Worm (Caenorhabditis elegans): ENCODE data around the gene M04C3.2.

Gene M04C3.2

DNA sequence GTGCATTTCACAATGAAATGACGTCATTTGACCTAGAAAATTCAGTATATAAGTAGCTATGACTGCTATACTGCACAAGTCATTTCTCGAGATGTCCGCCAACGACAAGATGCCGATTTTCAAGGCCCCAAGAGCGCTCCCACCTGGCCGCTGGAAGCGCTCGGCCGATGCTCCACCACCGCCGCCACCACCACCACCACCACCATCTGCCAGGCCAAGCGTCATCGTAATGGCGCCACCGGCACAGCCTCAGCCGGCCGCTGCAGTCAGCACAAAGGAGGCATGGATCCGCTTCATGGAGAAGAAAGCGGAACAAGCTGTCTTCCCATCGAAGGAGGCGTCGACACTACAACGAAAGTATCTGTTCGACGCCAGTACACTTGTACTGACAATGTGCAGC is 36.6 kb upstream of the M04C3.2 start, which contains the start of gene Y43F8B.28:
Gene Y43F8B.28 (plus strand): TSS at position 59 of the 400 bp plus-strand sequence.
- TF ChIP-seq rpc-1 (optimal IDR thresholded peaks at IDR 0.05) (no peak), rpc-1 (tag; optimal IDR thresholded peaks at IDR 0.05) (no peak), egrh-3 (GFP tag; IDR thresholded peaks at IDR 0.05) (peak; percentile 88), Y53F4B.3 (GFP tag; IDR thresholded peaks at IDR 0.05) (no peak), hrde-1 (tag; optimal IDR thresholded peaks at IDR 0.05; ENCODE audit: borderline replicate concordance) (no peak), Y53G8AR.9 (GFP tag; conservative IDR thresholded peaks at IDR 0.05) (no peak), somi-1 (GFP tag; optimal IDR thresholded peaks at IDR 0.05) (no peak), ztf-3 (GFP tag; optimal IDR thresholded peaks at IDR 0.05) (no peak), akir-1 (GFP tag; optimal IDR thresholded peaks at IDR 0.05) (no peak), C06A6.2 (GFP tag; conservative IDR thresholded peaks at IDR 0.05) (no peak), lin-40 (tag; optimal IDR thresholded peaks at IDR 0.05) (no peak), lin-26 (GFP tag; IDR thresholded peaks at IDR 0.05) (0 out of 2 replicates have a peak, but pooled peaks have one; percentile 10), ztf-26 (tag; optimal IDR thresholded peaks at IDR 0.05) (no peak), bed-1 (GFP tag; IDR thresholded peaks at IDR 0.05) (no peak), T07F8.4 (tag; optimal IDR thresholded peaks at IDR 0.05) (no peak), zfh-2 (GFP tag; conservative IDR thresholded peaks at IDR 0.05) (peak; percentile 87)

DNA sequence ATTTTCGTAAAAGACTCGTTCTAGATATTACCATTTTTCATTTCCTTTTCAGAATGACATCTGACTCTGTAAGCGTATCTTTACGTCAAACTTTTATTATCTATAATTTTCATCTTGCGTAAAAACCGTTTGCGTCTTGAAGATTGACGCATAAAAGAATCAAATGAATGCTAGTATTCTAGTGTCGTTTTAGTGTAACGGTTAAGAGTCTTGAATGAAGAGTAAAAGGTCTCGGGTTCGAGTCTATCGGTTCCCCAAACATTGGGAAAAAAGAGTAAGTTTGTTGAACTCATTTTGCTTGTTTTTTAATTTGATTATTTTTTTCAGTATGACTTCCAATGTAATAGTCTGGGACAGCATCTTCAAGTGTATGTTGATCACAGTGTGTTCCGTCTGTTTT is 35.8 kb upstream of the M04C3.2 start, which contains the start of gene Y43F8B.17:
Gene Y43F8B.17 (plus strand): TSS at position 215 of the 400 bp plus-strand sequence.
- peak; percentile 62 for TF ChIP-seq B0261.1 (tag; optimal IDR thresholded peaks at IDR 0.05)
- TF ChIP-seq tbp1 (GFP tag; optimal IDR thresholded peaks at IDR 0.05): peak; percentile 84
- TF ChIP-seq ceh-27 (GFP tag; optimal IDR thresholded peaks at IDR 0.05): no peak
- peak; percentile 51 for TF ChIP-seq rpc-1 (optimal IDR thresholded peaks at IDR 0.05)
- TF ChIP-seq rpc-1 (tag; optimal IDR thresholded peaks at IDR 0.05): peak; percentile 71

DNA sequence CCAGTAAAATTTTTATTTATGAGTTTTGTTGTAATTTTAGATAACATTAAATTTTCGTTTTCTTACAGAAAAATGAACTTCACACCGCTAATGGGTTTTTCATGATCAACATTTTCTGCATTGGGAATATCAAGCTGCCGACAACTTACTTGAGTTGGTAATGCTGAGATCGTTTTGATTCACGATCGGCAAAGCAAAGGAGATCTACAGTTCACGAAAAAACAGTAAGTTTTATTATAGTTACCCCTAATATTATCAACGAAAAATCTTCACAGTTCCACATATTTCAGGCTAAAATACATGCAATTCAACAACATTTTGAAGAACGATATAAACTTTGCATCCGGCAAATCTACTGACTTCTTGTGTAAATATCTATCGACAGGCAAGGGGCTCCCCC is 33.8 kb upstream of the M04C3.2 start, which contains the start of gene Y43F8B.22:
Gene Y43F8B.22 (plus strand): TSS at position 301 of the 400 bp plus-strand sequence.
- no peak for TF ChIP-seq B0035.1 (tag; optimal IDR thresholded peaks at IDR 0.05)
- TF ChIP-seq D2030.7 (GFP tag; IDR thresholded peaks at IDR 0.05): no peak
- no peak for TF ChIP-seq zim-3 (tag; optimal IDR thresholded peaks at IDR 0.05)
- no peak for TF ChIP-seq ceh-100 (GFP tag; IDR thresholded peaks at IDR 0.05)
- TF ChIP-seq egl-18 (GFP tag; IDR thresholded peaks at IDR 0.05): no peak

DNA sequence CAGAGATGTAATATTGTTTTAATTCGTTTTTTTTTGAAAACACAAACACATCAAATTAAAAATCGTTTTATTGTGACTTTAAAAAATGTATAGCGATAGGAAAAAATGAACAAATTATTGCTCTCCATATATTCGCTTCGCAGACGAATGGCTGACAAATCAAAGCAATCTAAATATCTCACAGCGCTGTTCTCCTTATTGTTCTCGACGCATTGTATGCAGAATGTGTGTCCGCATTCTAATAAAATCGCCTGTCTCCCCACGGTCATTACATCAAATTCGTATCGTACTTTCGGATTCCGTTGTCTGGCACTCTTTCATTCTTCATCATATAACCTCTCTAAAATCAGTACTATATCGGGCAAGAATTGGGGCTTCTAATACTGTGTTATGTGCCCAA is 29.1 kb upstream of the M04C3.2 start, which contains the start of gene Y43F8B.9:
Gene Y43F8B.9 (plus strand): TSS at position 301 of the 400 bp plus-strand sequence.
- TF ChIP-seq sdz-38 (tag; optimal IDR thresholded peaks at IDR 0.05): no peak
- no peak for TF ChIP-seq madf-10 (tag; optimal IDR thresholded peaks at IDR 0.05)
- TF ChIP-seq lin-54 (GFP tag; optimal IDR thresholded peaks at IDR 0.05): no peak
- no peak for TF ChIP-seq ceh-100 (GFP tag; IDR thresholded peaks at IDR 0.05)
- TF ChIP-seq somi-1 (GFP tag; optimal IDR thresholded peaks at IDR 0.05): no peak

DNA sequence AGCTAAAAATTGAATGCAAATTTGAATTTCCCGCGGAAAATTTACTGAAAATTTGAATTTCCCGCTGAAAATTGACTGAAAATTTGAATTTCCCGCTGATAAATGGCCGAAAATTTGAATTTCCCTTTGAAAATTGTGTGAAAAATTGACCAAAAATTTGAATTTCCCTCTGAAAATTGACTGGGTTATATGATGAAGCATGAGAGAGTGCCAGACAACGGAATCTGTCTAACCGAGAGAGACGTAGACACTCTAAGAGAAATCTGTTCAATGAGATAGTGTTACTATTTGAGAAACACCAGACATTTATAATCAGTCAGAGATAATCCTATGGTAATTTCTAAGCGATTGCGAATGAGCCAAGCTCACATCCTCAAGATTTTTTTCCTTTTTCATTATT is 28.6 kb upstream of the M04C3.2 start:
- TF ChIP-seq lir-1 (GFP tag; conservative IDR thresholded peaks at IDR 0.05): no peak
- TF ChIP-seq K11D2.4 (GFP tag; IDR thresholded peaks at IDR 0.05): no peak
- no peak for TF ChIP-seq athp-1 (tag; optimal IDR thresholded peaks at IDR 0.05)
- no peak for TF ChIP-seq dpl-1 (GFP tag; optimal IDR thresholded peaks at IDR 0.05)
- TF ChIP-seq ztf-18 (tag; optimal IDR thresholded peaks at IDR 0.05): no peak
- TF ChIP-seq F39B2.1 (GFP tag; IDR thresholded peaks at IDR 0.05): no peak
- no peak for TF ChIP-seq Y79H2A.3 (GFP tag; conservative IDR thresholded peaks at IDR 0.05)
- TF ChIP-seq ztf-26 (tag; optimal IDR thresholded peaks at IDR 0.05): no peak
- no peak for TF ChIP-seq F55B11.4 (tag; optimal IDR thresholded peaks at IDR 0.05; ENCODE audit: borderline replicate concordance, insufficient read depth)
- TF ChIP-seq mxl-1 (tag; optimal IDR thresholded peaks at IDR 0.05): no peak
- no peak for TF ChIP-seq F10E7.11 (tag; optimal IDR thresholded peaks at IDR 0.05)
- no peak for TF ChIP-seq Y67H2A.10 (GFP tag; conservative IDR thresholded peaks at IDR 0.05)
- no peak for TF ChIP-seq sdz-38 (tag; optimal IDR thresholded peaks at IDR 0.05)
- no peak for TF ChIP-seq ceh-40 (GFP tag; IDR thresholded peaks at IDR 0.05)
- no peak for TF ChIP-seq dox-1 (GFP tag; IDR thresholded peaks at IDR 0.05)
- no peak for TF ChIP-seq hsf-1 (GFP tag; IDR thresholded peaks at IDR 0.05)
- TF ChIP-seq B0035.1 (tag; optimal IDR thresholded peaks at IDR 0.05): no peak
- TF ChIP-seq attf-3 (GFP tag; conservative IDR thresholded peaks at IDR 0.05): no peak
- no peak for TF ChIP-seq sea-2 (GFP tag; IDR thresholded peaks at IDR 0.05)

All from whole organism, young adult.